Worm (Caenorhabditis elegans): ENCODE measurements around the gene bcl-7.

Gene bcl-7

ce11 chrIII:5876140-5876675 is 49.7 kb upstream of the bcl-7 start, which contains the start of gene aldo-2 (continued):
- TF ChIP-seq nhr-11 (tag; optimal IDR thresholded peaks at IDR 0.05): no peak
- TF ChIP-seq zfp-3 (GFP tag; conservative IDR thresholded peaks at IDR 0.05): no peak
- TF ChIP-seq R02D3.7 (tag; optimal IDR thresholded peaks at IDR 0.05): no peak
- no peak for TF ChIP-seq ces-1 (GFP tag; optimal IDR thresholded peaks at IDR 0.05)
- no peak for TF ChIP-seq ceh-32 (tag; optimal IDR thresholded peaks at IDR 0.05; ENCODE audit: poor library complexity)
- peak; percentile 46 for TF ChIP-seq mep-1 (tag; optimal IDR thresholded peaks at IDR 0.05)
- TF ChIP-seq sdz-12 (GFP tag; optimal IDR thresholded peaks at IDR 0.05): no peak
- TF ChIP-seq dmd-9 (GFP tag; IDR thresholded peaks at IDR 0.05): no peak
- TF ChIP-seq egl-27 (tag; optimal IDR thresholded peaks at IDR 0.05): no peak
- no peak for TF ChIP-seq saeg-2 (GFP tag; IDR thresholded peaks at IDR 0.05)
- TF ChIP-seq mxl-2 (GFP tag; conservative IDR thresholded peaks at IDR 0.05): no peak
- no peak for TF ChIP-seq spr-3 (GFP tag; optimal IDR thresholded peaks at IDR 0.05)
- no peak for TF ChIP-seq vab-7 (GFP tag; IDR thresholded peaks at IDR 0.05)
- TF ChIP-seq ceh-82 (tag; optimal IDR thresholded peaks at IDR 0.05): no peak
- TF ChIP-seq lin-38 (GFP tag; IDR thresholded peaks at IDR 0.05): peak; percentile 76
- no peak for TF ChIP-seq F26F4.8 (GFP tag; conservative IDR thresholded peaks at IDR 0.05)
- TF ChIP-seq Y48G9A.11 (GFP tag; IDR thresholded peaks at IDR 0.05): peak; percentile 37; the same call in 1 of the 2 replicates
- no peak for TF ChIP-seq nhr-237 (tag; optimal IDR thresholded peaks at IDR 0.05)
- TF ChIP-seq zip-2 (tag; optimal IDR thresholded peaks at IDR 0.05): no peak
- peak; percentile 13; the same call in 1 of the 2 replicates for TF ChIP-seq dmd-6 (GFP tag; IDR thresholded peaks at IDR 0.05)
- TF ChIP-seq ztf-11 (tag; optimal IDR thresholded peaks at IDR 0.05): no peak
- peak; percentile 32 for TF ChIP-seq lin-13 (GFP tag; optimal IDR thresholded peaks at IDR 0.05)
- no peak for TF ChIP-seq hmg-1.1 (GFP tag; IDR thresholded peaks at IDR 0.05)
- no peak for TF ChIP-seq skn-1 (tag; optimal IDR thresholded peaks at IDR 0.05)
- no peak for TF ChIP-seq fos-1 (tag; optimal IDR thresholded peaks at IDR 0.05)
- no peak for TF ChIP-seq F10B5.3 (tag; optimal IDR thresholded peaks at IDR 0.05)
- TF ChIP-seq set-16 (GFP tag; IDR thresholded peaks at IDR 0.05): no peak
- no peak for TF ChIP-seq ceh-62 (tag; optimal IDR thresholded peaks at IDR 0.05)
- no peak for TF ChIP-seq tag-97 (GFP tag; IDR thresholded peaks at IDR 0.05)
- no peak for TF ChIP-seq nhr-77 (tag; optimal IDR thresholded peaks at IDR 0.05)
- no peak for TF ChIP-seq cey-2 (tag; optimal IDR thresholded peaks at IDR 0.05; ENCODE audit: borderline replicate concordance, insufficient read depth)
- TF ChIP-seq rbr-2 (tag; optimal IDR thresholded peaks at IDR 0.05): no peak
- TF ChIP-seq duxl-1 (tag; optimal IDR thresholded peaks at IDR 0.05; ENCODE audit: poor library complexity): no peak
- no peak for TF ChIP-seq F49E8.2 (tag; optimal IDR thresholded peaks at IDR 0.05; ENCODE audit: borderline replicate concordance)
- TF ChIP-seq ZK546.5 (tag; optimal IDR thresholded peaks at IDR 0.05): no peak
- TF ChIP-seq lsy-2 (tag; optimal IDR thresholded peaks at IDR 0.05): no peak
- no peak for TF ChIP-seq nhr-6 (tag; optimal IDR thresholded peaks at IDR 0.05)
- no peak for TF ChIP-seq ctbp-1 (GFP tag; IDR thresholded peaks at IDR 0.05)
- TF ChIP-seq F37D6.2 (tag; optimal IDR thresholded peaks at IDR 0.05): no peak
- TF ChIP-seq aly-2 (tag; optimal IDR thresholded peaks at IDR 0.05): no peak
- TF ChIP-seq fkh-10 (GFP tag; optimal IDR thresholded peaks at IDR 0.05): no peak
- no peak for TF ChIP-seq lin-1 (GFP tag; IDR thresholded peaks at IDR 0.05)
- no peak for TF ChIP-seq attf-4 (tag; optimal IDR thresholded peaks at IDR 0.05)
- TF ChIP-seq nhr-111 (GFP tag; optimal IDR thresholded peaks at IDR 0.05): no peak
- TF ChIP-seq mes-2 (tag; optimal IDR thresholded peaks at IDR 0.05; ENCODE audit: poor library complexity, severe bottlenecking): peak; percentile 12
- no peak for TF ChIP-seq daf-16 (GFP tag; optimal IDR thresholded peaks at IDR 0.05)
- TF ChIP-seq daf-16 (tag; optimal IDR thresholded peaks at IDR 0.05): no peak
- TF ChIP-seq unc-130 (GFP tag; optimal IDR thresholded peaks at IDR 0.05): peak; percentile 63
- no peak for TF ChIP-seq T26A8.4 (GFP tag; IDR thresholded peaks at IDR 0.05)
- TF ChIP-seq dve-1 (tag; optimal IDR thresholded peaks at IDR 0.05; ENCODE audit: insufficient read depth): peak; percentile 12
- TF ChIP-seq nhr-76 (tag; optimal IDR thresholded peaks at IDR 0.05): no peak
- no peak for TF ChIP-seq zip-11 (GFP tag; IDR thresholded peaks at IDR 0.05)

All from whole organism, L4 larva.